Worm (Caenorhabditis elegans): ENCODE measurements around the gene T19H12.6.

Gene T19H12.6

DNA sequence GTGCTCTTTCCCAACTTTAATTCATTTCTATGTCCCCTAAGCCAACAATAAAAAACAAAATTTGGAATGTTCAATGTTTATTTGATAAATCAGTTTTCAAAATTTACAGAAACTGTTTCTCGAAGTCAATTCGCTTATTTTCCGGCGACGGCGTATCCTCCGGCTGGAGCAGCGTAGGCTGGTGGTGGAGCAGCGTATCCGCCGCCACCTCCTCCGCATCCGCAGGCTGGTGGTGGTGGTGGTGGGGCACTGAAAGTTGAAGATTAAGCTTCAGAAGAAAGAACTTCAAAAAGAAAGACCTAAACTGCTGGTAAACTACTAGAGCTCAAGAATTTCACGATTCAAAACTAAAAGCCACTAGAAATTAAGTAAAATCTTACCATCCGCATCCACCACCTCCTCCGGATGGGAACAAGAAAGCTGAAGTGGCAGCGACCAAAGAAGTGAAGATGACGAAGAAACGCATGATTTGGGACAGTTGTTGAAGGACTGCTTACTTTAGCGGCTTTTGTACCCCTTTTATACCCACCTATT is 40.7 kb upstream of the T19H12.6 start, which contains the start of gene C02E7.7:
TSS of gene C02E7.7 (minus strand) at position 484 of the 534 bp plus-strand sequence.
- no peak for TF ChIP-seq ceh-13 (GFP tag; optimal IDR thresholded peaks at IDR 0.05)
- no peak for TF ChIP-seq scrt-1 (GFP tag; IDR thresholded peaks at IDR 0.05)
- TF ChIP-seq aly-1 (tag; optimal IDR thresholded peaks at IDR 0.05): no peak
- TF ChIP-seq flt-1 (GFP tag; IDR thresholded peaks at IDR 0.05): no peak
- TF ChIP-seq F13C5.2 (tag; optimal IDR thresholded peaks at IDR 0.05): no peak
- no peak for TF ChIP-seq ets-7 (tag; optimal IDR thresholded peaks at IDR 0.05)
- no peak for TF ChIP-seq hnd-1 (tag; optimal IDR thresholded peaks at IDR 0.05)
- no peak for TF ChIP-seq hmbx-1 (tag; optimal IDR thresholded peaks at IDR 0.05)
- TF ChIP-seq tbx-37 (GFP tag; conservative IDR thresholded peaks at IDR 0.05): no peak
- TF ChIP-seq ama-1 (optimal IDR thresholded peaks at IDR 0.05): no peak
- TF ChIP-seq sea-1 (GFP tag; conservative IDR thresholded peaks at IDR 0.05): no peak
- no peak for TF ChIP-seq tbx-11 (GFP tag; IDR thresholded peaks at IDR 0.05)

DNA sequence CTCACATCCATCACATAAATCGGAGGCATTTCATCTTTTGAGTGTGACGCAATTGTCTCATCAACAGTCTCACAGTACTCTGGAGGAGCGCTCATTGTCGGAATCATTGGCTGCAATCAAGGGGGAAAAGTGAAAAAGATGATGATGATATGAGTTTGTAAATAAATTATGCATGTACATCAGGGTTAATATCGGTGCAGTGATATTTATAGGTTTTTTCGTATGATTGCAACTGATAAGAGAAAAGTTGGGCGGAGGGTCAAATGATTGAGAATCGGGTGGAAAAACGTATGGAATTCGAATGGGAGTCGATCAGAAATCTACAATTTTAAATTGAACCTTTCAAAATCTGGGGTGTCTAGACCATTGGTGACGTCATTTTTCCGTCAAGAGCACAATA is 37.4 kb upstream of the T19H12.6 start, which contains the start of gene H23N18.6:
TSS of gene H23N18.6 (minus strand) at position 201 of the 400 bp plus-strand sequence.
- TF ChIP-seq ama-1 (optimal IDR thresholded peaks at IDR 0.05) (no peak), flt-1 (GFP tag; IDR thresholded peaks at IDR 0.05) (no peak), hmbx-1 (tag; optimal IDR thresholded peaks at IDR 0.05) (no peak), hnd-1 (tag; optimal IDR thresholded peaks at IDR 0.05) (no peak), aly-1 (tag; optimal IDR thresholded peaks at IDR 0.05) (no peak), pes-1 (GFP tag; IDR thresholded peaks at IDR 0.05) (no peak), ets-7 (tag; optimal IDR thresholded peaks at IDR 0.05) (no peak), ceh-36 (tag; optimal IDR thresholded peaks at IDR 0.05) (no peak)

DNA sequence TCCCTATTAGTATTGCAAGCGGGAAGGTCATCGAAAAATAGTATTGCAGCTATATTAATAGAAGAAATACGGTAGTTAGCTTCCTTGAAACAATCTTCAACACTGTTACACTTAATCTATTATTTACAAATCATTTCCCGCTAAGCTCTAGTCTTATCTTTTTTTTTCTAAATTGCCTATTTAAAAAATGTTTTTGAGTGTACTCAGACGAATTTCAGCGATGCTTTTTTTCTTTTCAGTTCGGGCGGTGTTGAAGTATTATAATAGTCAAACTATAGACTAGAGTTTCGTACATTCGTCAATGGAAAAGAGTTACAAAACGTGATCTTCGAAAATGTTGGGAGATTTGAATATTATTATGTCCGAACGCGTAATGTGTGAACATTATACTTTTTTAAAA is 36.4 kb upstream of the T19H12.6 start:
- TF ChIP-seq B0310.2 (tag; optimal IDR thresholded peaks at IDR 0.05) (no peak), ama-1 (optimal IDR thresholded peaks at IDR 0.05) (no peak), ceh-36 (tag; optimal IDR thresholded peaks at IDR 0.05) (no peak), flt-1 (GFP tag; IDR thresholded peaks at IDR 0.05) (no peak), tbx-11 (GFP tag; IDR thresholded peaks at IDR 0.05) (no peak), pes-1 (GFP tag; IDR thresholded peaks at IDR 0.05) (no peak)

DNA sequence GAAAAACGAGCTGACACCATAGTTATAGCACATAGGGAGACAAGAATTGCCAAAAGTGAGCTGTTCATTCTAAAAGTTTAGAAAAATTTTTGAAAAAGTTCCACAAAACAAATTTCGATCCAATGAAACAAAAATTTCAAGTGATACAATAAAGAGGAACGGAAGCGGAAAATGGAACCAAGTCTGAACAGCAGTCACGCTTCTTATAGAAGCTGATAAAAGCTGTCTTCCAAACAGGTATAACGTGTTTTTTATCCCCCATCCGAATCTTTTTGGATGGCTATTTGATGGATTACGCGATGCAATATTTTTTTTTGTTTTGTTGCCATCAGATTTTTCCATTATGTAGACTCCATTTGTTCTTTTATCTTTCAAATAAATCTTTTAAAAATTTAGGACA is 34.8 kb upstream of the T19H12.6 start, which contains the start of gene H23N18.5:
TSS of gene H23N18.5 (minus strand) at position 69 of the 400 bp plus-strand sequence.
- TF ChIP-seq tbx-37 (GFP tag; conservative IDR thresholded peaks at IDR 0.05) (no peak), tbx-11 (GFP tag; IDR thresholded peaks at IDR 0.05) (no peak), sea-1 (GFP tag; conservative IDR thresholded peaks at IDR 0.05) (no peak), pes-1 (GFP tag; IDR thresholded peaks at IDR 0.05) (no peak), hmbx-1 (tag; optimal IDR thresholded peaks at IDR 0.05) (no peak), flt-1 (GFP tag; IDR thresholded peaks at IDR 0.05) (no peak), F13C5.2 (tag; optimal IDR thresholded peaks at IDR 0.05) (no peak), hmg-4 (GFP tag; optimal IDR thresholded peaks at IDR 0.05) (no peak), B0310.2 (tag; optimal IDR thresholded peaks at IDR 0.05) (no peak), ama-1 (optimal IDR thresholded peaks at IDR 0.05) (no peak), ceh-13 (GFP tag; optimal IDR thresholded peaks at IDR 0.05) (no peak), aly-1 (tag; optimal IDR thresholded peaks at IDR 0.05) (no peak)

DNA sequence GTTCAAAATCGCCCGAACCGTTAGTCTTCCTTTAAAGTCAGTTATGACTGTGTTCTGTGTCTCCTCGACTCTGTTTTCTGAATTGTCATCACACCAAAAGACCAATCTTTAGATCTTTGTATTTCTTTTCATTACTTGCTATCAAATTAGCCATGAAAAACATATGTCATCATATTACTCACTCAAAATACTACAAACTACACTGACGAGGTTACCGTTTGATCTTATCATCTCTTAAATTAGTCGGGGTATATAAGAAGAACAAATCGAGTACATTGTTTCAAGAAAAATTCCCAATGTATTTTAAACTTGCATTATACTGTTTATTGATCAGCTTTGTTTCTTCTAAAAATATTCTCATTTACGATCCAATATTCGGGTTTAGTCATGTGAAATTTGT is 31.1 kb upstream of the T19H12.6 start, which contains the start of gene ugt-13:
TSS of gene ugt-13 (plus strand) at position 294 of the 400 bp plus-strand sequence.
- TF ChIP-seq ets-7 (tag; optimal IDR thresholded peaks at IDR 0.05) (no peak), tbx-11 (GFP tag; IDR thresholded peaks at IDR 0.05) (no peak), hmbx-1 (tag; optimal IDR thresholded peaks at IDR 0.05) (no peak), flt-1 (GFP tag; IDR thresholded peaks at IDR 0.05) (no peak)

DNA sequence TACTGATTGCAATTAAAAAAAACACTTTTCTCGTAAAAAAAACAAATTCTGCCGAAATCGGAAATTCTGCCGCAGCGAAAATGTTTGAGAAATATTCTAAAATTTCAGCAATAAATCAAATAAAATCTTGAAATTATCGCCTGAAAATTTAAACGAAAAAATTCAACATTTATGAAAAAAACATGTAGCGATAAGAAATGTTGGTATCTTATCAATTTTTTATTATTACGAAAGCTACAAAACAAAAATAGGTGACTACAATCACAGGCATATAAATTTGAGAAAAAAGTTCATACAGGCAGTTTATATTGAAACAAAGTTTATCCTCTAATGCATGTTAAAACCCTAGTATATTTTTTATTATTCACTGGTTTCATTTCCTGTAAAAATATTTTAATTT is 28.5 kb upstream of the T19H12.6 start, which contains the start of gene ugt-14:
TSS of gene ugt-14 (plus strand) at position 301 of the 400 bp plus-strand sequence.
- TF ChIP-seq ama-1 (optimal IDR thresholded peaks at IDR 0.05) (no peak), F13C5.2 (tag; optimal IDR thresholded peaks at IDR 0.05) (no peak), scrt-1 (GFP tag; IDR thresholded peaks at IDR 0.05) (no peak), flt-1 (GFP tag; IDR thresholded peaks at IDR 0.05) (no peak), ceh-13 (GFP tag; optimal IDR thresholded peaks at IDR 0.05) (no peak), tra-4 (tag; optimal IDR thresholded peaks at IDR 0.05) (no peak), ceh-36 (tag; optimal IDR thresholded peaks at IDR 0.05) (no peak), tbx-11 (GFP tag; IDR thresholded peaks at IDR 0.05) (no peak), tbx-37 (GFP tag; conservative IDR thresholded peaks at IDR 0.05) (no peak), hmbx-1 (tag; optimal IDR thresholded peaks at IDR 0.05) (no peak), pes-1 (GFP tag; IDR thresholded peaks at IDR 0.05) (no peak), sea-1 (GFP tag; conservative IDR thresholded peaks at IDR 0.05) (no peak), ets-7 (tag; optimal IDR thresholded peaks at IDR 0.05) (no peak), B0310.2 (tag; optimal IDR thresholded peaks at IDR 0.05) (no peak), hmg-4 (GFP tag; optimal IDR thresholded peaks at IDR 0.05) (no peak), hnd-1 (tag; optimal IDR thresholded peaks at IDR 0.05) (no peak), aly-1 (tag; optimal IDR thresholded peaks at IDR 0.05) (no peak)

DNA sequence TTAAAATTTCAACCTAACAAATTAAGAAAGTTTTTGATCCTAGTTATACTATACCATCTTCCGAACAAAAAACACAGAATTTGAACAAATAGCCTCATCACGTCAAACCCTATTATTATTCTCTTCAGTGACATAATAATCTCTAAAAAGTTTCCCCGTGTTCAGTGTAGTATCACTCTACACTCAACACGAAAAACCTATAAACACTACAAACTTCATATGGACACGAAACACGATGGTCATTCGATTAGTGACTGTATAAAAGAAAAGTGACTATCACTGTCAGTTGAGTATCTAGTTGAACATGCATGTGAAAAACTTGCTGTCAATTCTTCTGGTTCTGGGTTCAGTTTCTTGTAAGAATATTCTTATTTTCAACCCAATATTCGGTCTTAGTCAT is 26.2 kb upstream of the T19H12.6 start, which contains the start of gene ugt-8:
TSS of gene ugt-8 (plus strand) at position 235 of the 400 bp plus-strand sequence.
- TF ChIP-seq B0310.2 (tag; optimal IDR thresholded peaks at IDR 0.05) (no peak), ceh-36 (tag; optimal IDR thresholded peaks at IDR 0.05) (no peak), aly-1 (tag; optimal IDR thresholded peaks at IDR 0.05) (no peak), tbx-11 (GFP tag; IDR thresholded peaks at IDR 0.05) (no peak), tra-4 (tag; optimal IDR thresholded peaks at IDR 0.05) (no peak), tbx-37 (GFP tag; conservative IDR thresholded peaks at IDR 0.05) (no peak), hmbx-1 (tag; optimal IDR thresholded peaks at IDR 0.05) (no peak), pes-1 (GFP tag; IDR thresholded peaks at IDR 0.05) (no peak), F13C5.2 (tag; optimal IDR thresholded peaks at IDR 0.05) (no peak), sea-1 (GFP tag; conservative IDR thresholded peaks at IDR 0.05) (no peak), ceh-13 (GFP tag; optimal IDR thresholded peaks at IDR 0.05) (no peak)

DNA sequence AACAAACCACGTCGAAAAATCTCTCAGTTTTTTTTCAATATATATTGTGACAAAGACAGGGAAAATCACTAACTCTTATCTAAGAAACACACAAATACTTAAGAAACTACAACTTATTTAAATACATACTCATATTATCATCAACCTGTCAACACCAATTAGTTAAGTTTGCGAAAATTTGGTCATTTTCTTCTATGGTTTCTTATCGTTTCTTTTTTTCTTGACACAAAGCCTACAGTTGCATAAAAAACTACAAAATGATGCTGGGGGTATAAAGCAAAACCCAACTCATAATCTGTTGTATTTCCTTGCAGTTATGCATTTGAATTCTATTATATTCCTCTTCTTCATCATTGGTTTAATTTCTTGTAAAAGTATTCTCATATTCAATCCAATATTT is 23.6 kb upstream of the T19H12.6 start, which contains the start of gene ugt-67:
TSS of gene ugt-67 (plus strand) at position 301 of the 400 bp plus-strand sequence.
- TF ChIP-seq scrt-1 (GFP tag; IDR thresholded peaks at IDR 0.05): no peak
- no peak for TF ChIP-seq hnd-1 (tag; optimal IDR thresholded peaks at IDR 0.05)
- no peak for TF ChIP-seq F13C5.2 (tag; optimal IDR thresholded peaks at IDR 0.05)
- no peak for TF ChIP-seq aly-1 (tag; optimal IDR thresholded peaks at IDR 0.05)
- no peak for TF ChIP-seq B0310.2 (tag; optimal IDR thresholded peaks at IDR 0.05)
- TF ChIP-seq sea-1 (GFP tag; conservative IDR thresholded peaks at IDR 0.05): no peak
- no peak for TF ChIP-seq tra-4 (tag; optimal IDR thresholded peaks at IDR 0.05)
- no peak for TF ChIP-seq tbx-37 (GFP tag; conservative IDR thresholded peaks at IDR 0.05)
- no peak for TF ChIP-seq hmg-4 (GFP tag; optimal IDR thresholded peaks at IDR 0.05)
- TF ChIP-seq ama-1 (optimal IDR thresholded peaks at IDR 0.05): no peak
- TF ChIP-seq ceh-13 (GFP tag; optimal IDR thresholded peaks at IDR 0.05): no peak
- TF ChIP-seq ceh-36 (tag; optimal IDR thresholded peaks at IDR 0.05): no peak

Data from whole organism, early embryonic.